Worm (Caenorhabditis elegans) whole organism, L2 larva: ENCODE results near the gene C25H3.11.
A peak's percentile ranks its signal among the peaks of the same experiment; 100 is the strongest.

Experiments used
- C34F6.9 ChIP-seq: fragments of 150-350 bp; optimal IDR thresholded peaks from 2 replicates; lab custom pipeline; 2014; ENCODE audit warnings: missing biosample characterization, missing genetic modification characterization
- F13H6.1 ChIP-seq: sonication (generic microtip); optimal IDR thresholded peaks from 2 replicates; lab custom pipeline; 2016; ENCODE audit warnings: missing genetic modification characterization, missing compliant biosample characterization
- R02D3.7 ChIP-seq: fragments of 150-350 bp; optimal IDR thresholded peaks from 2 replicates; lab custom pipeline; 2014; ENCODE audit warnings: missing biosample characterization, missing genetic modification characterization
- Y55F3AM.14 ChIP-seq: fragments of 200-800 bp; sonication (Bioruptor generic); optimal IDR thresholded peaks from 2 replicates; lab custom pipeline; 2018; ENCODE audit warnings: mild to moderate bottlenecking, missing genetic modification characterization, missing compliant biosample characterization
- ZK546.5 ChIP-seq: sonication (generic microtip); optimal IDR thresholded peaks from 2 replicates; lab custom pipeline; 2017; ENCODE audit warnings: missing biosample characterization, missing genetic modification characterization
- alr-1 ChIP-seq: fragments of 150-350 bp; optimal IDR thresholded peaks from 2 replicates; lab custom pipeline; 2014; ENCODE audit warnings: missing biosample characterization, missing genetic modification characterization
- ceh-82 ChIP-seq: fragments of 150-350 bp; optimal IDR thresholded peaks from 2 replicates; lab custom pipeline; 2014; ENCODE audit warnings: missing biosample characterization, missing genetic modification characterization
- crh-2 ChIP-seq: sonication (generic microtip); optimal IDR thresholded peaks from 2 replicates; lab custom pipeline; 2017; ENCODE audit warnings: missing biosample characterization, missing genetic modification characterization
- dmd-4 ChIP-seq: sonication (generic microtip); optimal IDR thresholded peaks from 2 replicates; lab custom pipeline; 2017; ENCODE audit warnings: missing biosample characterization, missing genetic modification characterization
- egl-27 ChIP-seq: sonication (generic microtip); optimal IDR thresholded peaks from 3 replicates; lab custom pipeline; 2017; ENCODE audit warnings: missing biosample characterization, missing genetic modification reagents, missing genetic modification characterization
- elt-3 ChIP-seq: sonication (generic microtip); optimal IDR thresholded peaks from 2 replicates; lab custom pipeline; 2017; ENCODE audit warnings: missing biosample characterization, missing genetic modification characterization
- fos-1 ChIP-seq: fragments of 150-350 bp; optimal IDR thresholded peaks from 2 replicates; lab custom pipeline; 2014; ENCODE audit warnings: missing biosample characterization, missing genetic modification characterization
- gmeb-1 ChIP-seq: fragments of 150-350 bp; optimal IDR thresholded peaks from 2 replicates; lab custom pipeline; 2014; ENCODE audit warnings: missing biosample characterization, missing genetic modification characterization
- lin-11 ChIP-seq: fragments of 150-350 bp; sonication (generic microtip); optimal IDR thresholded peaks from 2 replicates; lab custom pipeline; 2014; ENCODE audit warnings: missing biosample characterization, missing genetic modification characterization, inconsistent platforms, mixed read lengths
- lin-13 ChIP-seq: fragments of 150-350 bp; optimal IDR thresholded peaks from 2 replicates; lab custom pipeline; 2014; ENCODE audit warnings: missing biosample characterization, missing genetic modification reagents, missing genetic modification characterization
- lsy-2 ChIP-seq, 2 experiments: fragments of 150-350 bp in 1 of 2; sonication (generic microtip) in 1 of 2; optimal IDR thresholded peaks; 2 replicates each; lab custom pipeline; 2014 to 2017; ENCODE audit warnings: missing biosample characterization in 2 of 2, missing genetic modification characterization in 2 of 2
- mab-5 ChIP-seq: fragments of 150-350 bp; optimal IDR thresholded peaks from 2 replicates; lab custom pipeline; 2014; ENCODE audit warnings: missing biosample characterization, missing genetic modification characterization
- mbf-1 ChIP-seq: sonication (generic microtip); optimal IDR thresholded peaks from 2 replicates; lab custom pipeline; 2017; ENCODE audit warnings: missing biosample characterization, missing genetic modification characterization
- mdl-1 ChIP-seq, 2 experiments: fragments of 150-350 bp in 1 of 2; sonication (generic microtip) in 1 of 2; optimal IDR thresholded peaks; 2 replicates each; lab custom pipeline; 2017; ENCODE audit warnings: missing biosample characterization in 2 of 2, missing genetic modification characterization in 2 of 2
- nhr-11 ChIP-seq: fragments of 150-350 bp; optimal IDR thresholded peaks from 2 replicates; lab custom pipeline; 2014; ENCODE audit warnings: missing biosample characterization, missing genetic modification characterization
- nhr-129 ChIP-seq: fragments of 150-350 bp; optimal IDR thresholded peaks from 2 replicates; lab custom pipeline; 2014; ENCODE audit warnings: missing biosample characterization, missing genetic modification characterization
- nhr-237 ChIP-seq: fragments of 150-350 bp; optimal IDR thresholded peaks from 2 replicates; lab custom pipeline; 2014; ENCODE audit warnings: missing biosample characterization, missing genetic modification characterization
- nhr-25 ChIP-seq: fragments of 150-350 bp; sonication (generic microtip); optimal IDR thresholded peaks from 3 replicates; lab custom pipeline; 2014; ENCODE audit warnings: missing biosample characterization, missing genetic modification characterization
- nhr-6 ChIP-seq: fragments of 150-350 bp; optimal IDR thresholded peaks from 2 replicates; lab custom pipeline; 2014; ENCODE audit warnings: missing biosample characterization, missing genetic modification characterization
- skn-1 ChIP-seq: sonication (generic microtip); optimal IDR thresholded peaks from 2 replicates; lab custom pipeline; 2017; ENCODE audit warnings: missing biosample characterization, missing genetic modification characterization
- sma-3 ChIP-seq: sonication (generic microtip); optimal IDR thresholded peaks from 2 replicates; lab custom pipeline; 2016; ENCODE audit warnings: missing genetic modification reagents, missing genetic modification characterization, missing compliant biosample characterization
- sma-9 ChIP-seq, 2 experiments: fragments of 150-350 bp in 1 of 2; sonication (generic microtip) in 1 of 2; optimal IDR thresholded peaks; 2 replicates each; lab custom pipeline; 2014 to 2016; ENCODE audit warnings: missing genetic modification characterization in 2 of 2, mild to moderate bottlenecking in 1 of 2, missing biosample characterization in 1 of 2, missing compliant biosample characterization in 1 of 2, missing genetic modification reagents in 1 of 2, moderate library complexity in 1 of 2
- snpc-4 ChIP-seq: fragments of 150-350 bp; optimal IDR thresholded peaks from 2 replicates; lab custom pipeline; 2014; ENCODE audit warnings: missing biosample characterization, missing genetic modification characterization
- unc-39 ChIP-seq: fragments of 150-350 bp; optimal IDR thresholded peaks from 2 replicates; lab custom pipeline; 2014; ENCODE audit warnings: missing biosample characterization, missing genetic modification characterization
- unc-55 ChIP-seq: fragments of 150-350 bp; sonication (generic microtip); optimal IDR thresholded peaks from 3 replicates; lab custom pipeline; 2014; ENCODE audit warnings: missing biosample characterization, missing genetic modification reagents, missing genetic modification characterization
- unc-62 ChIP-seq: fragments of 150-350 bp; optimal IDR thresholded peaks from 2 replicates; lab custom pipeline; 2014; ENCODE audit warnings: missing biosample characterization, missing genetic modification reagents, missing genetic modification characterization
- ztf-1 ChIP-seq: fragments of 200-800 bp; sonication (Bioruptor generic); conservative IDR thresholded peaks from 2 replicates; pipeline ENCODE4 v1.3.6; 2022; ENCODE audit warnings: missing genetic modification characterization, missing compliant biosample characterization

C25H3.11 gene

ce11 chrII:5651426-5651825 is 37.4 kb downstream of the C25H3.11 start:
- TF ChIP-seq R02D3.7 (tag; lab: Kevin White, UChicago), result no peak

- TF ChIP-seq egl-27, result no peak
- TF ChIP-seq sma-3 (GFP tag; lab: Kevin White, UChicago), result peak; percentile 42
- no peak for TF ChIP-seq ztf-1 (GFP tag; lab: Robert Waterston, UW)
- TF ChIP-seq snpc-4 (tag; lab: Kevin White, UChicago), result peak; percentile 20
- TF ChIP-seq F13H6.1 (tag; lab: Kevin White, UChicago), result peak; percentile 20
- no peak for TF ChIP-seq nhr-25 (tag; lab: Kevin White, UChicago)
- TF ChIP-seq nhr-129, result peak; percentile 78
- peak; percentile 53 for TF ChIP-seq gmeb-1
- TF ChIP-seq nhr-11 (tag; lab: Kevin White, UChicago), result no peak
- TF ChIP-seq lsy-2 (tag; optimal IDR thresholded peaks at IDR 0.05; lab: Kevin White, UChicago), result peak in 1 of 2 experiments; percentile 81
- TF ChIP-seq crh-2 (tag; lab: Kevin White, UChicago), result peak; percentile 56
- TF ChIP-seq unc-55 (GFP tag; lab: Kevin White, UChicago), result peak; percentile 93
- TF ChIP-seq fos-1 (tag; lab: Kevin White, UChicago), result peak; percentile 41
- TF ChIP-seq C34F6.9 (tag; lab: Kevin White, UChicago), result peak; percentile 84
Observed at ce11 chrII:5649236-5650004, 39.4 kb downstream of the C25H3.11 start, which contains the start of the genes sam-4, F59E12.17 and zyg-1. Gene sam-4 (minus strand): TSS chrII:5649286. Gene F59E12.17 (minus strand): TSS chrII:5649470. Gene zyg-1 (plus strand): TSS chrII:5649748.

ce11 chrII:5648272-5648671 is 40.6 kb downstream of the C25H3.11 start, which contains the start of gene ddl-1:
Gene ddl-1 (minus strand): TSS chrII:5648372.
- TF ChIP-seq ZK546.5 (no peak), sma-9 (GFP tag; optimal IDR thresholded peaks at IDR 0.05; lab: Kevin White, UChicago) (no peak), sma-9 (tag; optimal IDR thresholded peaks at IDR 0.05; lab: Kevin White, UChicago) (no peak), nhr-129 (no peak), alr-1 (tag; lab: Kevin White, UChicago) (no peak), skn-1 (tag; lab: Kevin White, UChicago) (no peak), unc-39 (no peak), elt-3 (tag; lab: Kevin White, UChicago) (no peak), ceh-82 (tag; lab: Kevin White, UChicago) (no peak), crh-2 (tag; lab: Kevin White, UChicago) (no peak)

ce11 chrII:5646942-5647341 is 41.9 kb downstream of the C25H3.11 start, which contains the start of gene F59E12.9:
Gene F59E12.9 (minus strand): TSS chrII:5647042.
- TF ChIP-seq nhr-237 (tag; lab: Kevin White, UChicago) (no peak), nhr-6 (tag; lab: Kevin White, UChicago) (no peak), ZK546.5 (no peak), unc-62 (GFP tag; lab: Kevin White, UChicago) (no peak), sma-9 (GFP tag; optimal IDR thresholded peaks at IDR 0.05; lab: Kevin White, UChicago) (no peak), sma-9 (tag; optimal IDR thresholded peaks at IDR 0.05; lab: Kevin White, UChicago) (no peak), F13H6.1 (tag; lab: Kevin White, UChicago) (no peak), mab-5 (tag; lab: Kevin White, UChicago) (no peak), mdl-1 (tag; optimal IDR thresholded peaks at IDR 0.05; lab: Kevin White, UChicago) (no peak), nhr-11 (tag; lab: Kevin White, UChicago) (no peak), mbf-1 (tag; lab: Kevin White, UChicago) (no peak), unc-55 (GFP tag; lab: Kevin White, UChicago) (no peak), snpc-4 (tag; lab: Kevin White, UChicago) (no peak), Y55F3AM.14 (GFP tag; lab: Kevin White, UChicago) (no peak), dmd-4 (no peak), skn-1 (tag; lab: Kevin White, UChicago) (no peak), fos-1 (tag; lab: Kevin White, UChicago) (no peak), crh-2 (tag; lab: Kevin White, UChicago) (no peak), lin-13 (no peak), lin-11 (tag; lab: Kevin White, UChicago) (no peak), ceh-82 (tag; lab: Kevin White, UChicago) (no peak)
